In the genomic region with DNA sequence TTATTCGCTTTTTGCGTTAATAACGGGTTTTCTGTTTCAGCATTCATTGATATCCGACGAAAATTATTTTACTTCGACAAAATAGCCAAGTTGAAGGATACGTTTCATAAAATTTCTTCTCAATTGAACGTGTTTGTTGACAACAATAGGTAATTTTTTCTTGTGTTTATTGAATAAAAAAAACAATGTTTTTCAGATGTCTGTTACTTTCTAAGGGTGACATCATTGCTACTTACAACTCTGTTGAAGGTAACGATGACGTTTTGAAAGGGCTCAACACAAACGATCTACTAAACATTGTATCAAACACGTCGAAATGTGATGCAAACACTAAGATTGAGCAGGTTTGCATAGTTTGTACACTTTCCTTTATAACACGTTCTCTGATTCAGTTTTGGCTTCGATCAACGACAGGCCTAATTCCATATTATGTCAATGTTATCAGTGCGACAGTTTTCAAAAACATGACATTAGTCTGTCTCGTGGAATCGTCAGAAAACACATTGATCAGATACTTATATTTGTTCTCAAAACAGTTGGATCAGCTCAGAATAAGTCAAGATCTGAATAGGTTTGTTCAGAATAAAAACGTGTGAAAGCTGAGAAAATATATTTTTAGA, we compare ENCODE assay signal across 4 worm cellular contexts.
TF ChIP-seq lines count a peak whose summit lies in the region.

No protein-coding gene starts in this region.

TF ChIP-seq in whole organism, L1 larva, 84 proteins besides CTCF, POLR2A, EP300 and RAD21:
- no peak for TF ChIP-seq C04F5.9 (tag; optimal IDR thresholded peaks at IDR 0.05; lab: Kevin White, UChicago)
- no peak for TF ChIP-seq mdl-1 (tag; optimal IDR thresholded peaks at IDR 0.05; lab: Kevin White, UChicago)
- no peak for TF ChIP-seq nhr-20 (tag; optimal IDR thresholded peaks at IDR 0.05; lab: Kevin White, UChicago)
- no peak for TF ChIP-seq F16B12.6 (tag; optimal IDR thresholded peaks at IDR 0.05; lab: Kevin White, UChicago)
- no peak for TF ChIP-seq fos-1 (tag; optimal IDR thresholded peaks at IDR 0.05; lab: Kevin White, UChicago)
- no peak for TF ChIP-seq efl-1 (optimal IDR thresholded peaks at IDR 0.05; lab: Kevin White, UChicago)
- TF ChIP-seq efl-1 (GFP tag; optimal IDR thresholded peaks at IDR 0.05 in 1 of 2; lab: Kevin White, UChicago), result peak in 1 of 2 experiments; percentile 62
- peak; percentile 2 for TF ChIP-seq elt-2 (tag; optimal IDR thresholded peaks at IDR 0.05; lab: Kevin White, UChicago)
- TF ChIP-seq lin-14 (GFP tag; optimal IDR thresholded peaks at IDR 0.05; lab: Kevin White, UChicago), result no peak
- no peak for TF ChIP-seq fkh-4 (tag; optimal IDR thresholded peaks at IDR 0.05; lab: Kevin White, UChicago; ENCODE audit: borderline replicate concordance)

TF ChIP-seq in whole organism, L3 larva, 47 proteins besides CTCF, POLR2A, EP300 and RAD21:
- TF ChIP-seq mdl-1 (tag; optimal IDR thresholded peaks at IDR 0.05; lab: Kevin White, UChicago), result no peak
- no peak for TF ChIP-seq elt-3 (tag; optimal IDR thresholded peaks at IDR 0.05; lab: Kevin White, UChicago)
- TF ChIP-seq elt-2 (tag; optimal IDR thresholded peaks at IDR 0.05; lab: Kevin White, UChicago), result peak; percentile 45
- peak; percentile 37 for TF ChIP-seq pqm-1 (tag; optimal IDR thresholded peaks at IDR 0.05; lab: Kevin White, UChicago)

TF ChIP-seq in whole organism, L4 larva, 104 proteins besides CTCF, POLR2A, EP300 and RAD21:
- peak; percentile 18 for TF ChIP-seq hlh-30 (tag; optimal IDR thresholded peaks at IDR 0.05; lab: Kevin White, UChicago; ENCODE audit: insufficient read depth)
- no peak for TF ChIP-seq daf-16 (GFP tag; optimal IDR thresholded peaks at IDR 0.05; lab: Kevin White, UChicago)
- TF ChIP-seq daf-16 (tag; optimal IDR thresholded peaks at IDR 0.05; lab: Kevin White, UChicago), result peak; percentile 46
- TF ChIP-seq unc-62 (GFP tag; optimal IDR thresholded peaks at IDR 0.05 in 1 of 2; lab: Kevin White, UChicago), result peak in 1 of 2 experiments; percentile 73
- TF ChIP-seq unc-62 (tag; optimal IDR thresholded peaks at IDR 0.05; lab: Kevin White, UChicago), result no peak
- TF ChIP-seq F26F4.8 (GFP tag; conservative IDR thresholded peaks at IDR 0.05; lab: Robert Waterston, UW), result no peak
- TF ChIP-seq spr-3 (GFP tag; optimal IDR thresholded peaks at IDR 0.05; lab: Kevin White, UChicago), result no peak
- peak; percentile 31; the same call in 1 of the 2 replicates for TF ChIP-seq dmd-6 (GFP tag; IDR thresholded peaks at IDR 0.05; lab: Robert Waterston, UW)
- TF ChIP-seq hif-1 (tag; optimal IDR thresholded peaks at IDR 0.05; lab: Kevin White, UChicago), result peak in 1 of 2 experiments; percentile 28
- peak; percentile 37 for TF ChIP-seq hlh-11 (tag; optimal IDR thresholded peaks at IDR 0.05; lab: Kevin White, UChicago)
- TF ChIP-seq dve-1 (tag; optimal IDR thresholded peaks at IDR 0.05; lab: Kevin White, UChicago; ENCODE audit: insufficient read depth), result peak; percentile 50
TF ChIP-seq in whole organism, L4 larva: peak in this region for 7.

TF ChIP-seq in whole organism, young adult, 124 proteins besides CTCF, POLR2A, EP300 and RAD21:
- TF ChIP-seq dpff-1 (tag; optimal IDR thresholded peaks at IDR 0.05; lab: Kevin White, UChicago) (no peak), nfyb-1 (GFP tag; IDR thresholded peaks at IDR 0.05; lab: Robert Waterston, UW) (no peak), tbx-9 (tag; optimal IDR thresholded peaks at IDR 0.05; lab: Kevin White, UChicago; ENCODE audit: borderline replicate concordance) (no peak), nhr-80 (tag; optimal IDR thresholded peaks at IDR 0.05; lab: Kevin White, UChicago) (peak; percentile 62), athp-1 (tag; optimal IDR thresholded peaks at IDR 0.05; lab: Kevin White, UChicago) (no peak), madf-8 (GFP tag; conservative IDR thresholded peaks at IDR 0.05; lab: Robert Waterston, UW) (no peak), tlf-1 (GFP tag; optimal IDR thresholded peaks at IDR 0.05; lab: Kevin White, UChicago) (no peak), nfya-2 (GFP tag; IDR thresholded peaks at IDR 0.05; lab: Robert Waterston, UW) (no peak), mcd-1 (GFP tag; IDR thresholded peaks at IDR 0.05; lab: Robert Waterston, UW) (no peak)
